Worm (Caenorhabditis elegans): ENCODE results near the gene magu-1.

magu-1 gene

DNA sequence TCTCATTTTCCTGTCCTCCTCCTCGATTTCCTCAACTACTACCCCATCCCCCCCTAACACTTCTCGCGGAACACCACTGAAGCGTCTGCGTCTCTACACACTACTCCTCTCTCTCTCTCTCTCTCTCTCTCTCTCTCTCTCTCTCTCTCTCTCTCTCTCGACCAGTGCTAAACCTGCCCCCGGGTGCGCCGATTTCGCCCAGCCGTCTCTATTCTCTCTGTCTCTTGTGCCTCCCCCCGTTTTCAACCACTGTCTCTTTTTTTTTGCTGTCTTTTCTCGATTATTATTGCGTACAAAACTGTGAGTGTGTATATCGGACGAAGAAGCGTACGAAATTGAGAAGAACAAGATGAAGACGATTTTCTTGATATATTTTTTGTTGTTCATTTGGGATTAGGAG, 38.5 kb downstream of the magu-1 start:
- no peak; the same call in 1 of the 2 replicates for TF ChIP-seq lin-29 (GFP tag; IDR thresholded peaks at IDR 0.05)
- peak; percentile 69; the same call in 1 of the 2 replicates for TF ChIP-seq egl-43 (GFP tag; IDR thresholded peaks at IDR 0.05)
- no peak for TF ChIP-seq ceh-82 (tag; optimal IDR thresholded peaks at IDR 0.05)
- peak; percentile 4 to 60 for TF ChIP-seq lsy-2 (tag; optimal IDR thresholded peaks at IDR 0.05)
- TF ChIP-seq tag-97 (GFP tag; IDR thresholded peaks at IDR 0.05): no peak
- TF ChIP-seq madf-9 (GFP tag; conservative IDR thresholded peaks at IDR 0.05): no peak
- TF ChIP-seq hif-1 (tag; optimal IDR thresholded peaks at IDR 0.05): peak in 1 of 2 experiments; percentile 50
- TF ChIP-seq lin-1 (GFP tag; IDR thresholded peaks at IDR 0.05): no peak
- no peak for TF ChIP-seq nhr-237 (tag; optimal IDR thresholded peaks at IDR 0.05)
- TF ChIP-seq spr-3 (GFP tag; optimal IDR thresholded peaks at IDR 0.05): peak; percentile 18
- peak; percentile 84 for TF ChIP-seq mep-1 (tag; optimal IDR thresholded peaks at IDR 0.05)
- peak; percentile 33 for TF ChIP-seq duxl-1 (tag; optimal IDR thresholded peaks at IDR 0.05; ENCODE audit: poor library complexity)
- TF ChIP-seq dpl-1 (GFP tag; optimal IDR thresholded peaks at IDR 0.05): peak; percentile 18
- TF ChIP-seq nhr-11 (tag; optimal IDR thresholded peaks at IDR 0.05): no peak
- TF ChIP-seq mxl-3 (GFP tag; optimal IDR thresholded peaks at IDR 0.05): peak; percentile 80
- peak; percentile 88 for TF ChIP-seq hlh-11 (tag; optimal IDR thresholded peaks at IDR 0.05)
- peak; percentile 52; the same call in 1 of the 2 replicates for TF ChIP-seq dmd-6 (GFP tag; IDR thresholded peaks at IDR 0.05)
- TF ChIP-seq daf-12 (tag; optimal IDR thresholded peaks at IDR 0.05): no peak
- TF ChIP-seq gei-8 (GFP tag; optimal IDR thresholded peaks at IDR 0.05): no peak
- TF ChIP-seq mes-2 (tag; optimal IDR thresholded peaks at IDR 0.05; ENCODE audit: poor library complexity, severe bottlenecking): peak; percentile 53
- no peak for TF ChIP-seq F37D6.2 (tag; optimal IDR thresholded peaks at IDR 0.05)
- peak; percentile 24 for TF ChIP-seq nhr-77 (tag; optimal IDR thresholded peaks at IDR 0.05)
- peak; percentile 66 for TF ChIP-seq lin-38 (GFP tag; IDR thresholded peaks at IDR 0.05)
- TF ChIP-seq nhr-28 (tag; optimal IDR thresholded peaks at IDR 0.05): peak; percentile 17
- TF ChIP-seq nhr-25 (tag; optimal IDR thresholded peaks at IDR 0.05; ENCODE audit: borderline replicate concordance, insufficient read depth): peak; percentile 75
- peak; percentile 60 for TF ChIP-seq rbr-2 (tag; optimal IDR thresholded peaks at IDR 0.05)
- TF ChIP-seq ztf-11 (tag; optimal IDR thresholded peaks at IDR 0.05): no peak
- no peak for TF ChIP-seq egl-27 (tag; optimal IDR thresholded peaks at IDR 0.05)
- no peak for TF ChIP-seq nhr-111 (GFP tag; optimal IDR thresholded peaks at IDR 0.05)
- TF ChIP-seq arid-1 (GFP tag; conservative IDR thresholded peaks at IDR 0.05): peak; percentile 48; the same call in 1 of the 2 replicates
- peak; percentile 60 for TF ChIP-seq spr-1 (tag; optimal IDR thresholded peaks at IDR 0.05)
- peak; percentile 25 for TF ChIP-seq nhr-102 (tag; optimal IDR thresholded peaks at IDR 0.05)
- no peak for TF ChIP-seq cey-2 (tag; optimal IDR thresholded peaks at IDR 0.05; ENCODE audit: borderline replicate concordance, insufficient read depth)
- peak; percentile 89 for TF ChIP-seq hmg-1.1 (GFP tag; IDR thresholded peaks at IDR 0.05)
- peak in 1 of 2 experiments; percentile 98 for TF ChIP-seq unc-62 (GFP tag; optimal IDR thresholded peaks at IDR 0.05 in 1 of 2)
- no peak for TF ChIP-seq unc-62 (tag; optimal IDR thresholded peaks at IDR 0.05)
- TF ChIP-seq php-3 (GFP tag; IDR thresholded peaks at IDR 0.05): 0 out of 2 replicates have a peak, but pooled peaks have one; percentile 35
- peak; percentile 27 for TF ChIP-seq nhr-48 (tag; optimal IDR thresholded peaks at IDR 0.05)
- TF ChIP-seq F10B5.3 (tag; optimal IDR thresholded peaks at IDR 0.05): no peak
- TF ChIP-seq T26A8.4 (GFP tag; IDR thresholded peaks at IDR 0.05): peak; percentile 71; the same call in 1 of the 2 replicates
- TF ChIP-seq nhr-6 (tag; optimal IDR thresholded peaks at IDR 0.05): peak; percentile 48
- peak; percentile 44; the same call in 1 of the 2 replicates for TF ChIP-seq ceh-20 (GFP tag; IDR thresholded peaks at IDR 0.05)
- no peak for TF ChIP-seq zip-2 (tag; optimal IDR thresholded peaks at IDR 0.05)
- peak; percentile 75 for TF ChIP-seq dve-1 (tag; optimal IDR thresholded peaks at IDR 0.05; ENCODE audit: insufficient read depth)
- peak; percentile 41 for TF ChIP-seq nhr-10 (tag; optimal IDR thresholded peaks at IDR 0.05)
- peak; percentile 78; the same call in 1 of the 2 replicates for TF ChIP-seq pha-4 (GFP tag; IDR thresholded peaks at IDR 0.05)
- TF ChIP-seq pha-4 (tag; optimal IDR thresholded peaks at IDR 0.05): no peak
- peak; percentile 92 for TF ChIP-seq set-16 (GFP tag; IDR thresholded peaks at IDR 0.05)
- peak; percentile 37 to 55 for TF ChIP-seq mdl-1 (tag; optimal IDR thresholded peaks at IDR 0.05)
- peak; percentile 65 for TF ChIP-seq hlh-30 (tag; optimal IDR thresholded peaks at IDR 0.05; ENCODE audit: insufficient read depth)

Data from whole organism, L4 larva.